Worm (Caenorhabditis elegans) whole organism, L4 larva: Measurements from ENCODE around the gene ubc-20.
A peak's percentile ranks its signal among the peaks of the same experiment; 100 is the strongest.

Experiments used
- F26F4.8 ChIP-seq: fragments of 200-800 bp; sonication (Bioruptor generic); conservative IDR thresholded peaks from 2 replicates; pipeline ENCODE4 v1.3.6; 2022; ENCODE audit warnings: missing genetic modification characterization, missing compliant biosample characterization
- F44E2.7 ChIP-seq: fragments of 200-800 bp; sonication (Bioruptor generic); IDR thresholded peaks from 2 replicates; pipeline ENCODE4 v2.1.2; 2022; ENCODE audit warnings: missing genetic modification characterization, missing compliant biosample characterization
- ZK546.5 ChIP-seq, 2 experiments: sonication (generic microtip); optimal IDR thresholded peaks; 2 replicates each; lab custom pipeline; 2017; ENCODE audit warnings: missing biosample characterization in 2 of 2, missing genetic modification characterization in 2 of 2
- aha-1 ChIP-seq: fragments of 150-350 bp; peaks from one replicate; lab custom pipeline; 2014; ENCODE audit warnings: missing biosample characterization, missing genetic modification characterization
- ceh-28 ChIP-seq: fragments of 150-350 bp; optimal IDR thresholded peaks from 2 replicates; lab custom pipeline; 2014; ENCODE audit warnings: missing biosample characterization, missing genetic modification reagents, missing genetic modification characterization
- daf-12 ChIP-seq: fragments of 150-350 bp; optimal IDR thresholded peaks from 2 replicates; lab custom pipeline; 2014; ENCODE audit warnings: missing biosample characterization, missing genetic modification reagents, missing genetic modification characterization
- daf-16 ChIP-seq, 3 experiments: sonication (generic microtip); optimal IDR thresholded peaks; 2 replicates each; lab custom pipeline; 2016 to 2017; ENCODE audit warnings: missing genetic modification characterization in 3 of 3, missing genetic modification reagents in 3 of 3, mild to moderate bottlenecking in 2 of 3, missing compliant biosample characterization in 2 of 3, missing biosample characterization in 1 of 3, moderate library complexity in 1 of 3
- daf-19 ChIP-seq: fragments of 200-800 bp; sonication (Bioruptor generic); conservative IDR thresholded peaks from 2 replicates; pipeline ENCODE4 v1.3.6; 2022; ENCODE audit warnings: missing genetic modification characterization, missing compliant biosample characterization
- dmd-6 ChIP-seq: fragments of 200-800 bp; sonication (Bioruptor generic); IDR thresholded peaks from 2 replicates; pipeline ENCODE4 v1.3.6; 2022; ENCODE audit warnings: missing genetic modification reagents, missing genetic modification characterization, missing compliant biosample characterization
- egl-27 ChIP-seq: sonication (generic microtip); optimal IDR thresholded peaks from 3 replicates; lab custom pipeline; 2017; ENCODE audit warnings: missing biosample characterization, missing genetic modification reagents, missing genetic modification characterization
- fkh-10 ChIP-seq: fragments of 150-350 bp; optimal IDR thresholded peaks from 2 replicates; lab custom pipeline; 2014; ENCODE audit warnings: missing biosample characterization, missing genetic modification reagents, missing genetic modification characterization
- hlh-11 ChIP-seq: fragments of 200-800 bp; sonication (Bioruptor generic); optimal IDR thresholded peaks from 2 replicates; lab custom pipeline; 2018; ENCODE audit warnings: mild to moderate bottlenecking, missing genetic modification characterization, missing compliant biosample characterization
- lin-1 ChIP-seq: fragments of 200-800 bp; sonication (Bioruptor generic); IDR thresholded peaks from 2 replicates; pipeline ENCODE4 v1.3.6; 2022; ENCODE audit warnings: missing genetic modification reagents, missing genetic modification characterization, missing compliant biosample characterization
- lin-29 ChIP-seq: fragments of 200-800 bp; sonication (Bioruptor generic); IDR thresholded peaks from 2 replicates; pipeline ENCODE4 v1.3.6; 2022; ENCODE audit warnings: missing genetic modification reagents, missing genetic modification characterization, missing compliant biosample characterization
- lir-3 ChIP-seq: sonication (generic microtip); optimal IDR thresholded peaks from 2 replicates; lab custom pipeline; 2016; ENCODE audit warnings: mild to moderate bottlenecking, missing genetic modification characterization, missing compliant biosample characterization
- lsy-2 ChIP-seq, 2 experiments: fragments of 150-350 bp in 1 of 2; sonication (generic microtip) in 1 of 2; optimal IDR thresholded peaks; 2 replicates each; lab custom pipeline; 2014 to 2017; ENCODE audit warnings: missing biosample characterization in 2 of 2, missing genetic modification characterization in 2 of 2
- madf-5 ChIP-seq, 2 experiments: fragments of 200-800 bp; sonication (Bioruptor generic); IDR thresholded peaks; 2 replicates each; pipeline ENCODE4 v1.3.6; 2022; ENCODE audit warnings: missing compliant biosample characterization in 2 of 2, missing genetic modification characterization in 2 of 2
- madf-9 ChIP-seq: fragments of 200-800 bp; sonication (Bioruptor generic); conservative IDR thresholded peaks from 2 replicates; pipeline ENCODE4 v1.3.6; 2022; ENCODE audit warnings: missing genetic modification reagents, missing genetic modification characterization, missing compliant biosample characterization
- mdl-1 ChIP-seq, 2 experiments: fragments of 150-350 bp in 1 of 2; sonication (generic microtip) in 1 of 2; optimal IDR thresholded peaks; 2 replicates each; lab custom pipeline; 2014 to 2017; ENCODE audit warnings: missing biosample characterization in 2 of 2, missing genetic modification characterization in 2 of 2
- mep-1 ChIP-seq: fragments of 150-350 bp; sonication (generic microtip); optimal IDR thresholded peaks from 3 replicates; lab custom pipeline; 2014; ENCODE audit warnings: missing biosample characterization, missing genetic modification characterization
- mxl-2 ChIP-seq: fragments of 200-800 bp; sonication (Bioruptor generic); conservative IDR thresholded peaks from 2 replicates; pipeline ENCODE4 v1.3.6; 2022; ENCODE audit warnings: missing genetic modification reagents, missing genetic modification characterization, missing compliant biosample characterization
- nhr-10 ChIP-seq: fragments of 150-350 bp; optimal IDR thresholded peaks from 2 replicates; lab custom pipeline; 2014; ENCODE audit warnings: missing biosample characterization, missing genetic modification characterization
- nhr-25 ChIP-seq: sonication (generic microtip); optimal IDR thresholded peaks from 2 replicates; lab custom pipeline; 2017; ENCODE audit warnings: missing genetic modification characterization, mild to moderate bottlenecking, missing compliant biosample characterization, antibody characterized with exemption, moderate library complexity, borderline replicate concordance; ENCODE audit not compliant: insufficient read depth
- nhr-28 ChIP-seq: fragments of 150-350 bp; optimal IDR thresholded peaks from 2 replicates; lab custom pipeline; 2014; ENCODE audit warnings: missing biosample characterization, missing genetic modification characterization
- nhr-42 ChIP-seq: fragments of 200-800 bp; sonication (Bioruptor generic); IDR thresholded peaks from 2 replicates; pipeline ENCODE4 v1.3.6; 2022; ENCODE audit warnings: missing genetic modification characterization, missing compliant biosample characterization
- nhr-77 ChIP-seq: fragments of 150-350 bp; optimal IDR thresholded peaks from 2 replicates; lab custom pipeline; 2014; ENCODE audit warnings: missing biosample characterization, missing genetic modification characterization
- pha-4 ChIP-seq, 2 experiments: fragments of 150-350 bp in 1 of 2; fragments of 200-800 bp in 1 of 2; sonication (Bioruptor generic) in 1 of 2; IDR thresholded peaks in 1 of 2; optimal IDR thresholded peaks in 1 of 2; 2 replicates each; pipeline versions ENCODE4 v1.3.6 to Lab custom; 2014 to 2022; ENCODE audit warnings: missing genetic modification characterization in 2 of 2, missing genetic modification reagents in 2 of 2, missing biosample characterization in 1 of 2, missing compliant biosample characterization in 1 of 2
- pqm-1 ChIP-seq: sonication (generic microtip); optimal IDR thresholded peaks from 2 replicates; lab custom pipeline; 2017; ENCODE audit warnings: missing biosample characterization, missing genetic modification characterization
- tra-1 ChIP-seq: fragments of 200-800 bp; sonication (Bioruptor generic); IDR thresholded peaks from 2 replicates; pipeline ENCODE4 v1.3.6; 2022; ENCODE audit warnings: missing genetic modification reagents, missing genetic modification characterization, missing compliant biosample characterization

ubc-20 gene

ce11 chrIII:178126-178525 lies 10.5 kb upstream of the ubc-20 start:
- TF ChIP-seq nhr-25 (tag; lab: Kevin White, UChicago) (no peak), F26F4.8 (GFP tag; lab: Robert Waterston, UW) (0 out of 2 replicates have a peak, but pooled peaks have one; percentile 30)

ce11 chrIII:179123-179592 lies 9.5 kb upstream of the ubc-20 start, which contains the start of gene F40G9.6:
F40G9.6 (plus strand) TSS chrIII:179542.
- no peak for TF ChIP-seq egl-27
- no peak for TF ChIP-seq pha-4 (GFP tag; IDR thresholded peaks at IDR 0.05; lab: Robert Waterston, UW)
- TF ChIP-seq pha-4 (tag; optimal IDR thresholded peaks at IDR 0.05; lab: Kevin White, UChicago): no peak
- no peak for TF ChIP-seq lsy-2 (tag; optimal IDR thresholded peaks at IDR 0.05; lab: Kevin White, UChicago)
- no peak for TF ChIP-seq nhr-28 (tag; lab: Kevin White, UChicago)
- TF ChIP-seq nhr-10 (tag; lab: Kevin White, UChicago): no peak
- TF ChIP-seq ZK546.5 (tag; optimal IDR thresholded peaks at IDR 0.05; lab: Kevin White, UChicago): no peak
- no peak for TF ChIP-seq lin-29
- no peak for TF ChIP-seq daf-19
- no peak for TF ChIP-seq mep-1

ce11 chrIII:180963-181362 lies 7.7 kb upstream of the ubc-20 start, which contains the start of gene F40G9.5:
F40G9.5 (plus strand) TSS chrIII:181263.
- TF ChIP-seq mep-1: no peak
- TF ChIP-seq madf-9: no peak
- TF ChIP-seq lin-1 (GFP tag; lab: Robert Waterston, UW): no peak

- TF ChIP-seq lir-3 (tag; lab: Kevin White, UChicago): no peak
- TF ChIP-seq madf-5 (GFP tag; IDR thresholded peaks at IDR 0.05; lab: Robert Waterston, UW): 0 out of 4 replicates have a peak, but pooled peaks of 1 of the 2 experiments have one; percentile 44
- no peak for TF ChIP-seq daf-12 (tag; lab: Kevin White, UChicago)
Measured at ce11 chrIII:182080-182479, 6.6 kb upstream of the ubc-20 start, which contains the start of gene F40G9.15. F40G9.15 (plus strand) TSS chrIII:182380.

- TF ChIP-seq tra-1 (GFP tag; lab: Robert Waterston, UW) (no peak), nhr-28 (tag; lab: Kevin White, UChicago) (peak; percentile 69), F44E2.7 (GFP tag; lab: Robert Waterston, UW) (no peak), mdl-1 (tag; optimal IDR thresholded peaks at IDR 0.05; lab: Kevin White, UChicago) (no peak), pqm-1 (tag; lab: Kevin White, UChicago) (peak; percentile 36), fkh-10 (no peak), nhr-77 (tag; lab: Kevin White, UChicago) (peak; percentile 53)
- TF ChIP-seq, all 104 proteins: peak for 3
Measured at ce11 chrIII:183072-183471, 5.6 kb upstream of the ubc-20 start.

ce11 chrIII:184335-184734 lies 4.3 kb upstream of the ubc-20 start:
- no peak for TF ChIP-seq mxl-2 (GFP tag; lab: Robert Waterston, UW)
- TF ChIP-seq dmd-6 (GFP tag; lab: Robert Waterston, UW): no peak
- TF ChIP-seq hlh-11 (tag; lab: Kevin White, UChicago): no peak
- no peak for TF ChIP-seq nhr-42 (GFP tag; lab: Robert Waterston, UW)
- TF ChIP-seq daf-16 (GFP tag; optimal IDR thresholded peaks at IDR 0.05; lab: Kevin White, UChicago): no peak
- TF ChIP-seq daf-16 (tag; optimal IDR thresholded peaks at IDR 0.05; lab: Kevin White, UChicago): no peak
- peak; percentile 24 for TF ChIP-seq ceh-28 (tag; lab: Kevin White, UChicago)

- peak; percentile 26 for TF ChIP-seq aha-1 (tag; lab: Kevin White, UChicago)
Measured at ce11 chrIII:185909-186308, 2.7 kb upstream of the ubc-20 start.
